Worm (Caenorhabditis elegans) whole organism, early embryonic: ENCODE data around the gene clec-251.

ENCODE experiments used
- B0310.2 ChIP-seq: sonication (generic microtip); optimal IDR thresholded peaks from 2 replicates; lab custom pipeline; 2016; ENCODE audit warnings: mild to moderate bottlenecking, missing genetic modification characterization, missing compliant biosample characterization
- tbx-11 ChIP-seq: fragments of 200-800 bp; sonication (Bioruptor generic); IDR thresholded peaks from 2 replicates; pipeline ENCODE4 v1.3.6; 2022; ENCODE audit warnings: missing genetic modification characterization, missing compliant biosample characterization
- tbx-37 ChIP-seq: fragments of 200-800 bp; sonication (Bioruptor generic); conservative IDR thresholded peaks from 2 replicates; pipeline ENCODE4 v1.3.6; 2022; ENCODE audit warnings: missing genetic modification reagents, missing genetic modification characterization, missing compliant biosample characterization

ce11 chrV:18753036-18753435 is 6.2 kb upstream of the clec-251 start, which contains the start of gene F11D11.6:
- TF ChIP-seq tbx-37 (no peak), B0310.2 (tag; lab: Kevin White, UChicago) (no peak), tbx-11 (GFP tag; lab: Robert Waterston, UW) (no peak)
